Worm (Caenorhabditis elegans) whole organism, early embryonic: ENCODE data around the gene gly-20.

Experiments used
- B0310.2 ChIP-seq: sonication (generic microtip); optimal IDR thresholded peaks from 2 replicates; lab custom pipeline; 2016; ENCODE audit warnings: mild to moderate bottlenecking, missing genetic modification characterization, missing compliant biosample characterization
- F13C5.2 ChIP-seq: sonication (generic microtip); optimal IDR thresholded peaks from 2 replicates; lab custom pipeline; 2017; ENCODE audit warnings: mild to moderate bottlenecking, missing genetic modification characterization, inconsistent platforms, missing compliant biosample characterization
- aly-1 ChIP-seq: sonication (generic microtip); optimal IDR thresholded peaks from 2 replicates; lab custom pipeline; 2016; ENCODE audit warnings: missing genetic modification characterization, missing compliant biosample characterization
- ama-1 ChIP-seq: fragments of 150-350 bp; optimal IDR thresholded peaks from 2 replicates; lab custom pipeline; 2014
- ceh-13 ChIP-seq: fragments of 200-800 bp; sonication (Bioruptor generic); optimal IDR thresholded peaks from 2 replicates; lab custom pipeline; 2018; ENCODE audit warnings: mild to moderate bottlenecking, missing genetic modification characterization, missing compliant biosample characterization
- ceh-36 ChIP-seq: sonication (generic microtip); optimal IDR thresholded peaks from 2 replicates; lab custom pipeline; 2016; ENCODE audit warnings: missing genetic modification characterization, inconsistent platforms, missing compliant biosample characterization
- ets-7 ChIP-seq: sonication (generic microtip); optimal IDR thresholded peaks from 2 replicates; lab custom pipeline; 2016; ENCODE audit warnings: missing genotype, missing genetic modification characterization, missing compliant biosample characterization
- flt-1 ChIP-seq: fragments of 200-800 bp; sonication (Bioruptor generic); IDR thresholded peaks from 2 replicates; pipeline ENCODE4 v1.3.6; 2022; ENCODE audit warnings: missing genetic modification characterization, missing compliant biosample characterization
- hmbx-1 ChIP-seq: sonication (generic microtip); optimal IDR thresholded peaks from 2 replicates; lab custom pipeline; 2016; ENCODE audit warnings: mild to moderate bottlenecking, missing genetic modification characterization, missing compliant biosample characterization
- hmg-4 ChIP-seq: fragments of 200-800 bp; sonication (Bioruptor generic); optimal IDR thresholded peaks from 2 replicates; lab custom pipeline; 2018; ENCODE audit warnings: mild to moderate bottlenecking, missing genetic modification characterization, missing compliant biosample characterization
- hnd-1 ChIP-seq: sonication (generic microtip); optimal IDR thresholded peaks from 2 replicates; lab custom pipeline; 2016; ENCODE audit warnings: missing genetic modification characterization, missing compliant biosample characterization
- pes-1 ChIP-seq: fragments of 200-800 bp; sonication (Bioruptor generic); IDR thresholded peaks from 2 replicates; pipeline ENCODE4 v1.3.6; 2022; ENCODE audit warnings: missing genetic modification reagents, missing genetic modification characterization, missing compliant biosample characterization
- scrt-1 ChIP-seq: fragments of 200-800 bp; sonication (Bioruptor generic); IDR thresholded peaks from 2 replicates; pipeline ENCODE4 v1.3.6; 2022; ENCODE audit warnings: missing genetic modification characterization, missing compliant biosample characterization
- sea-1 ChIP-seq: fragments of 200-800 bp; sonication (Bioruptor generic); conservative IDR thresholded peaks from 2 replicates; pipeline ENCODE4 v1.3.6; 2022; ENCODE audit warnings: missing genetic modification characterization, missing compliant biosample characterization
- tbx-11 ChIP-seq: fragments of 200-800 bp; sonication (Bioruptor generic); IDR thresholded peaks from 2 replicates; pipeline ENCODE4 v1.3.6; 2022; ENCODE audit warnings: missing genetic modification characterization, missing compliant biosample characterization
- tbx-37 ChIP-seq: fragments of 200-800 bp; sonication (Bioruptor generic); conservative IDR thresholded peaks from 2 replicates; pipeline ENCODE4 v1.3.6; 2022; ENCODE audit warnings: missing genetic modification reagents, missing genetic modification characterization, missing compliant biosample characterization
- tra-4 ChIP-seq: sonication (generic microtip); optimal IDR thresholded peaks from 2 replicates; lab custom pipeline; 2017; ENCODE audit warnings: missing genetic modification characterization, missing compliant biosample characterization

The gly-20 gene

DNA sequence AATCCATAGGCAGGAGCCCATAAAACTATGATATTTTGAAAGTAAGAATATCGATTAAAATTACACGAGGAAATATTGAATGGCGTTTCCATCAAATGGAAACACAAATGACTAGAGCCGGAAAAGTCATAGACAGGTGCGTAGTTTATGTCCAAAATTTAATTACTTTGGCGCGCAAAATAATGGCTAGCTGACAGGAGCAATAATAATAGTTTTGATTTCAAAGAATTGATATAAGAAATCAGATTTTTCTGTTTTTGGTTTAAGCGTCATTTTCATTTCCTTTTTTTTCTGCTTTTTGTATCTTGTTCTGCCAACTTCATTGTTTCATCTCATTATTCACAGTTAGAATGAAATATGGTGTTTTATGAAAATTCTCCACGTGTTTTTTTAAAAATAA, 19.3 kb upstream of the gly-20 start, which contains the start of gene F07B10.4:
TSS of gene F07B10.4 (minus strand) at position 101 of the 400 bp plus-strand sequence.
- TF ChIP-seq ama-1 (lab: Kevin White, UChicago), result no peak
- TF ChIP-seq B0310.2 (tag; lab: Kevin White, UChicago), result no peak
- no peak for TF ChIP-seq hmg-4
- no peak for TF ChIP-seq flt-1 (GFP tag; lab: Robert Waterston, UW)
- TF ChIP-seq hnd-1 (tag; lab: Kevin White, UChicago), result no peak
- TF ChIP-seq F13C5.2 (tag; lab: Kevin White, UChicago), result no peak
- no peak for TF ChIP-seq pes-1 (GFP tag; lab: Robert Waterston, UW)
- no peak for TF ChIP-seq tra-4
- TF ChIP-seq sea-1 (GFP tag; lab: Robert Waterston, UW), result no peak
- no peak for TF ChIP-seq hmbx-1
- no peak for TF ChIP-seq ceh-36 (tag; lab: Kevin White, UChicago)
- TF ChIP-seq ceh-13, result no peak

DNA sequence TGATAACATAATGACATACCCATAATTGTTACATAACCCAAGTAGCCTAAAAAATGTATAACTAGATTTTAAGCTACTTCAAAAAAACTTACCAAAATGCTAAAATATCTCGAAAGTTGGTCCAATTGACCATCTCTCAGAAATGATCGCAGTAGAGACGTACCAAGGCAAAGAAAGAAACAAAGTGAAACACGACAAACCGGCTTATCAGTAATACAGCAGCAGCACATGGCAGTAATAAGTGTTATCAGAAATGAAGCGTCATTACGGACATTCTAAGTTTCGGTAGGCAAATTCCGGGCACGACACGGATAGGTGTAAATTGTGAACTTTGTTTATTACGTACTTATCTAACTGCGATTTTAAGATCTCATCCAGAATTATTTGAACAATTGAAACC, 16.9 kb upstream of the gly-20 start, which contains the start of gene cln-3.1:
TSS of gene cln-3.1 (minus strand) at position 171 of the 400 bp plus-strand sequence.
- TF ChIP-seq scrt-1, result no peak
- no peak for TF ChIP-seq pes-1 (GFP tag; lab: Robert Waterston, UW)
- TF ChIP-seq ama-1 (lab: Kevin White, UChicago), result no peak
- TF ChIP-seq aly-1 (tag; lab: Kevin White, UChicago), result no peak
- TF ChIP-seq tbx-11 (GFP tag; lab: Robert Waterston, UW), result no peak
- no peak for TF ChIP-seq hmbx-1
- no peak for TF ChIP-seq tra-4
- no peak for TF ChIP-seq sea-1 (GFP tag; lab: Robert Waterston, UW)
- no peak for TF ChIP-seq tbx-37 (GFP tag; lab: Robert Waterston, UW)
- no peak for TF ChIP-seq F13C5.2 (tag; lab: Kevin White, UChicago)
- TF ChIP-seq hmg-4, result no peak

DNA sequence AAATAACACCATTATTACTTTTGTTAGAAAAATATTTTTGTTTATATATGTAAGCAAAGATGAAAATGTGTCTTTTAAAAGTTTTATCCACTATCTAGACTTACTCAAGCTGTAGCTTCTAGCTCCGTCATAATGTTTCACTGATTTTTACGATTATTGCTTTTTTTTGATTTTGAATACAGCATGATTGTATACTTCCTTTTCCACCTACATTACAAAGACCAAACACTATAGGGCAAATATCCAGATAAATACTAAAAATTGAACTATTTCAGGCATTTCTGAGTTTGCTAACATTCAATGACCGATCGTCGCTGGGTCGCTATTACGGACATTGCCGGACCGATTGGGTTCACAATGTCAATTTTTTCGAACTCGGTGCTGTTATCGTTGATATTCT, 15.7 kb upstream of the gly-20 start, which contains the start of gene str-116:
TSS of gene str-116 (plus strand) at position 301 of the 400 bp plus-strand sequence.
- TF ChIP-seq B0310.2 (tag; lab: Kevin White, UChicago) (no peak), hmg-4 (no peak), tbx-37 (GFP tag; lab: Robert Waterston, UW) (no peak), tbx-11 (GFP tag; lab: Robert Waterston, UW) (no peak), pes-1 (GFP tag; lab: Robert Waterston, UW) (no peak), ama-1 (lab: Kevin White, UChicago) (no peak), tra-4 (no peak), flt-1 (GFP tag; lab: Robert Waterston, UW) (no peak), ets-7 (no peak), sea-1 (GFP tag; lab: Robert Waterston, UW) (no peak), F13C5.2 (tag; lab: Kevin White, UChicago) (no peak), ceh-36 (tag; lab: Kevin White, UChicago) (no peak), ceh-13 (no peak)

- TF ChIP-seq ets-7 (no peak), ama-1 (lab: Kevin White, UChicago) (no peak), ceh-36 (tag; lab: Kevin White, UChicago) (no peak), sea-1 (GFP tag; lab: Robert Waterston, UW) (no peak)
Observed at ce11 chrV:11268791-11269190, 13.6 kb upstream of the gly-20 start, which contains the start of gene str-115. TSS of gene str-115 (plus strand) at chrV:11269091.

DNA sequence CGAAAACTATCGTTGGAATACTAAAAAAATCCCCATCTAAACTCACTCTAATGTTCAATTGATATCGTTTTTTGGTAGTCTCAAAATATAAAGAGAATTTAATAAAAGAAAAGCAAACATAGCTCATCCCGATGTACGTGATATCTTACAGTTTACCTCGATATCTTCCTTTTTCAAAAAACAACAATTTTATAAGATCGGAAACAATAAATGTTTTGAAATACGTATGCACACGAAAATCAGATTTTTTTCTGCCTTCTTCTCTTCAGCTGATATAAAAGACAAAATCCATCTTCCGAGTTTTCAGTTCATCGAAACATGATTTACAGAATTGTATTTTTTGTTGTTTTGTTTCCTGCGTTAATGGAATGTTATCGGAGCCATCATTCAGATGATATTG, 11.3 kb upstream of the gly-20 start, which contains the start of gene clec-222:
TSS of gene clec-222 (plus strand) at position 301 of the 400 bp plus-strand sequence.
- TF ChIP-seq tbx-11 (GFP tag; lab: Robert Waterston, UW), result no peak
- TF ChIP-seq ceh-13, result no peak
- no peak for TF ChIP-seq aly-1 (tag; lab: Kevin White, UChicago)
- TF ChIP-seq pes-1 (GFP tag; lab: Robert Waterston, UW), result no peak
- no peak for TF ChIP-seq hmbx-1
- TF ChIP-seq hmg-4, result no peak
- TF ChIP-seq scrt-1, result no peak
- no peak for TF ChIP-seq flt-1 (GFP tag; lab: Robert Waterston, UW)
- no peak for TF ChIP-seq B0310.2 (tag; lab: Kevin White, UChicago)
- no peak for TF ChIP-seq ama-1 (lab: Kevin White, UChicago)
- TF ChIP-seq sea-1 (GFP tag; lab: Robert Waterston, UW), result no peak
- no peak for TF ChIP-seq ceh-36 (tag; lab: Kevin White, UChicago)

DNA sequence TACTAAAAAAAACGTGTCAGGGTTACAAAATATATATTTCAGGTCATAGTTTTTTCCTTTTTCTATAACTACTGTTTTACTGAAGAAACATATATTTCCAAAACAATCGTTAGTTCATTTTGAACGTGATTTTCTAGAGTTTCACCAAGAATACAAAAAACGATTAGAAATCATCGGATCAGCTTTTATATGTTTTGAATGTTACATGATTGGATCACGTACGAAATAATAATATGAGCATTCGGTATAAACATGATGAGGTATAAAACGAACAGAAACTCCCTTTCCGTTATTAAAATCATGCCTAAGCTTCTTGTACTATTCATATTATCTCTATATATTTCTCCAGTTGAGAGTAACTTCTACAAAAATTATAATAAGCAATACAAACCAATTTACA, 9.5 kb upstream of the gly-20 start, which contains the start of gene clec-223:
TSS of gene clec-223 (plus strand) at position 301 of the 400 bp plus-strand sequence.
- TF ChIP-seq aly-1 (tag; lab: Kevin White, UChicago) (no peak), hnd-1 (tag; lab: Kevin White, UChicago) (no peak), flt-1 (GFP tag; lab: Robert Waterston, UW) (no peak), ceh-36 (tag; lab: Kevin White, UChicago) (no peak)

- TF ChIP-seq tbx-37 (GFP tag; lab: Robert Waterston, UW) (no peak), scrt-1 (no peak), hmbx-1 (no peak), hnd-1 (tag; lab: Kevin White, UChicago) (no peak), ceh-36 (tag; lab: Kevin White, UChicago) (no peak), ets-7 (no peak), ceh-13 (no peak), pes-1 (GFP tag; lab: Robert Waterston, UW) (no peak), B0310.2 (tag; lab: Kevin White, UChicago) (no peak), ama-1 (lab: Kevin White, UChicago) (no peak), tra-4 (no peak), tbx-11 (GFP tag; lab: Robert Waterston, UW) (no peak), sea-1 (GFP tag; lab: Robert Waterston, UW) (no peak), flt-1 (GFP tag; lab: Robert Waterston, UW) (no peak), aly-1 (tag; lab: Kevin White, UChicago) (no peak), hmg-4 (no peak), F13C5.2 (tag; lab: Kevin White, UChicago) (no peak)
Observed at ce11 chrV:11279564-11279963, 2.8 kb upstream of the gly-20 start.
